Fruit fly (Drosophila melanogaster) ovary, adult (tissue): ENCODE measurements around the gene CG15696.
A peak's percentile ranks its signal among the peaks of the same experiment; 100 is the strongest.

Source experiments
- CG17801 ChIP-seq: fragments of 200-800 bp; optimal IDR thresholded peaks from 2 replicates; lab custom pipeline; 2019; ENCODE audit warnings: missing biosample characterization, mild to moderate bottlenecking, missing genetic modification characterization, moderate library complexity; ENCODE audit not compliant: partially characterized antibody

CG15696 gene

dm6 chr3R:20834770-20835183 is 12.1 kb upstream of the CG15696 start:
- TF ChIP-seq CG17801 (GFP tag; lab: Kevin White, UChicago): no peak

DNA sequence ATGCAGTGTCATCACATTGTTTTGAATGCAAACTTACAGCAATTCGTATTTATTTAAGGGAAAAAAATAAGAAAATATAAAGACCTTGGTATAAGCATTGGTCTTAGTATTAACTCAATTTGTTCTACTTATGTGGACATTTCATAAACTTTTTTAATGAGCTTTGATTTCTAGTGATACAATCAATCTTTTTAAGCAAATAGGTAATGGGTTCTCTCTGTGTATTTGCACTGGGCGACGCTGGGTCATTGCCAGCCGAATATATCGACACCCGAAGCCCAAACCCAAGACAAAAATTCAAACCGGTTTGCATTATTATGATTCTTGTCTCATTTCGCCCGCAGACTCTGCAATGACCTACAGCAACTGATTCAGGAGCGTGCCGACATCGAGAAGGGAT is 11.3 kb upstream of the CG15696 start:
- no peak for TF ChIP-seq CG17801 (GFP tag; lab: Kevin White, UChicago)

- peak; percentile 34 for TF ChIP-seq CG17801 (GFP tag; lab: Kevin White, UChicago)
Observed at dm6 chr3R:20836257-20836856, 10.5 kb upstream of the CG15696 start.

DNA sequence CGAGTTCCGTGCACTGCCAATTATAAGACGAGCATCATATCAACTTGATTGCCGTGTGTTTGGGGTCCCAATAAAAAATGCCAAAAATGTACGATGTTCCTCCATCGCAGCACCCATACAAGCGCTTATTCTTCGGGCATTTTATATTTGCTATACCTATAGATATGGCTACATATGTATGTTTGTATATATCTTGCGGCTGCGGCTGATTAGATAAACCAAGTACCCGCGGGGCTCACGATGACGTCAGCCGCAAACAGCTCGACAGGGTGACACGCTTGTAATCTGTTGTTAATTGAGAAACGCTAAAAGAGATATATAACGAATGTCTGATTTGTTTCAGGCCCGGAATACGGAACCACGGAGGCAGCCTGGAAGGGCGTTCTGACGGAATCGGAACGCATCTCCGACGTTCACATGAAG is 9.6 kb upstream of the CG15696 start:
- TF ChIP-seq CG17801 (GFP tag; lab: Kevin White, UChicago): no peak

dm6 chr3R:20838787-20839186 is 8.1 kb upstream of the CG15696 start:
- no peak for TF ChIP-seq CG17801 (GFP tag; lab: Kevin White, UChicago)

- no peak for TF ChIP-seq CG17801 (GFP tag; lab: Kevin White, UChicago)
Observed at dm6 chr3R:20841840-20842239, 5.0 kb upstream of the CG15696 start, which contains the start of gene CG15695. Gene CG15695, plus strand, starts transcription at chr3R:20842140.

- no peak for TF ChIP-seq CG17801 (GFP tag; lab: Kevin White, UChicago)
Observed at dm6 chr3R:20845493-20845892, 1.4 kb upstream of the CG15696 start.

dm6 chr3R:20846316-20846715 is 552 bp upstream of the CG15696 start:
- TF ChIP-seq CG17801 (GFP tag; lab: Kevin White, UChicago): no peak

dm6 chr3R:20850395-20851039 is 3.6 kb downstream of the CG15696 start, which contains the start of gene RpS30:
Gene RpS30, plus strand, starts transcription at chr3R:20850516.
- TF ChIP-seq CG17801 (GFP tag; lab: Kevin White, UChicago): peak; percentile 72

DNA sequence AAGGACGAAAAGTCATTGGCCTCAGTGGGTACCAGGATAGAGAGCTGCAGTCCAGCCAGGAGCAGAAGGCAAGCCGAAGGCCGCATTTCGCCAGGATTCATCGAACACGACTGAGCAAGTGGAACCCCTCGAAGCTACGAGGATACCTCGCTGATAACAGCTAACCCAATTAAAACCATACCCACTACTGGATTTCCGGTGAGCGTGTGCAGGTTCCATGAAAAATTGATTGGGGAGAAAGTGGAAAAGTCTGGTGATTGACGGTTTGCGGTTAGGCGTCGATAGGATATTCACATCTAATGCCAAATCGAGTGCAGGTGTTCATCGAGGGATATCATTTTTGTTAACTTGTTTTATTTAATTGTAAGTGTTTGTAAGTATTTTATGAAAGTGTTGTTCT is 13.0 kb downstream of the CG15696 start, which contains the start of gene Ir93a:
Gene Ir93a (minus strand): TSS at position 101 of the 400 bp plus-strand sequence.
- no peak for TF ChIP-seq CG17801 (GFP tag; lab: Kevin White, UChicago)

- TF ChIP-seq CG17801 (GFP tag; lab: Kevin White, UChicago): no peak
Observed at dm6 chr3R:20866204-20866603, 19.3 kb downstream of the CG15696 start, which contains the start of gene KaiR1D. Gene KaiR1D, minus strand, starts transcription at chr3R:20866231.

DNA sequence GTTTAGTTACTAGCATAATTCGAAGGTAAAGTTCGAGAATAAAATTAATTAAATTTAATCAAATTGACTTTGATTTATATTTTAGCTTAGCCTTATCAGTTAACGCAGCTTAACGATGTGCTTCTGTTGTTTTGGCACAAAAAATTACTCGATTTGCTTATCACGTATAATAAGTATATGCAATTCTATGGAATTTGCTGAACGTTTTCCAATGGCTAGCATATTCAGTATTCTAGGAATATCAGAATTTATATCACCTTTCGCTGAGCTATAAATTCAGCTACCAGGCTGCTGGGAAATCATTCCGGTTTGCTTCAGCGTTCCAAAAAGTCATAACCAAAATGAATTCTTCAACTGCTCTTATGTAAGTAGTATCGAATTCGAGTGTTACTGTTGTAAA is 23.9 kb downstream of the CG15696 start, which contains the start of gene TotA:
Gene TotA (plus strand): TSS at position 301 of the 400 bp plus-strand sequence.
- no peak for TF ChIP-seq CG17801 (GFP tag; lab: Kevin White, UChicago)

- no peak for TF ChIP-seq CG17801 (GFP tag; lab: Kevin White, UChicago)
Observed at dm6 chr3R:20872688-20873087, 25.8 kb downstream of the CG15696 start, which contains the start of gene TotC. Gene TotC, plus strand, starts transcription at chr3R:20872988.

dm6 chr3R:20873638-20874037 is 26.8 kb downstream of the CG15696 start, which contains the start of gene TotB:
Gene TotB, plus strand, starts transcription at chr3R:20873938.
- TF ChIP-seq CG17801 (GFP tag; lab: Kevin White, UChicago): no peak

DNA sequence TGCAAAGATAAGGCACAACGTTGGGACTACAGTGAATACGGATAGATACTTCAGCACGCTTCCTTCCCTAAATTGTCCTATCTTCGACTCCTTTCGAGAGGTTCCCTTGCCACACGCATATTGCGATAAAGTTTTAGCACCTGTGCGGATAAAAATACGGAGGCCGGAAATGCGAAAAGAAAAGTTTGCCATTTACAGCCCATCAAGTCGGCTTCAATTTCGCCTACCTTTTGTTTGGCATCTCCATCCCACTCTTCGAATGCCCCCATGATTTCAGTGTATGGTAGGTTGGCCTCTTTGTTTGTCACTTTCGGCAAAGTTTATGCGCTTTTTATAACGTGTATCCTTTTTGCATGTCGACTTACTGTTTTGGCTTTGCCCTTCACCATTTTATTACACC is 29.8 kb downstream of the CG15696 start:
- no peak for TF ChIP-seq CG17801 (GFP tag; lab: Kevin White, UChicago)

DNA sequence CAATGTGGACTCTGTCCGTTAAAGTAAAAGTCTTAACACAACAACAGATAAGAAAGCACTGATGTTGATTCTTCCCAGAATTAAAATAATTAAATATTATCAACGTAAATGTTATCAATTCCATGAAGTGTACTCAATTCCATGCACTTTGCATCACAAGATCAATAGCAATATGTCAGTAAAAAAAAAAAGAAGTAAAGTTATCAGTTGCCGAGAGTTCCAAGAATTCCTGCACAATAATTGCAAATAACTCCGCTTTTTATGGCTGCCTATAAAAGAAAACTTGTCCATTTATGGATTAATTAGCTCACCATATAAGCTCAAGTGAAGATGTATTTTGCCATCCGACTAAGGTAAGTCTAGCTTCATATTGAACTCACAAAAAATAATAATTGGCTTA is 30.6 kb downstream of the CG15696 start, which contains the start of gene TotZ:
Gene TotZ (plus strand): TSS at position 301 of the 400 bp plus-strand sequence.
- TF ChIP-seq CG17801 (GFP tag; lab: Kevin White, UChicago): no peak
